Fruit fly (Drosophila melanogaster): ENCODE data around the gene Hus1-like.

- TF ChIP-seq CG33017 (tag; optimal IDR thresholded peaks at IDR 0.05) (no peak), pad (GFP tag; optimal IDR thresholded peaks at IDR 0.05) (no peak), CG14711 (tag; optimal IDR thresholded peaks at IDR 0.05) (no peak), tj (GFP tag; optimal IDR thresholded peaks at IDR 0.05) (peak; percentile 66)
Measured at dm6 chr3R:4807582-4807981, 4.3 kb downstream of the Hus1-like start.

Data from whole organism, adult.